Worm (Caenorhabditis elegans) whole organism, dauer: ENCODE data around the gene C17F4.2.

Experiments used
- unc-62 ChIP-seq: sonication (generic microtip); optimal IDR thresholded peaks from 2 replicates; lab custom pipeline; 2017; ENCODE audit warnings: missing biosample characterization, missing genetic modification reagents, missing genetic modification characterization

The C17F4.2 gene

DNA sequence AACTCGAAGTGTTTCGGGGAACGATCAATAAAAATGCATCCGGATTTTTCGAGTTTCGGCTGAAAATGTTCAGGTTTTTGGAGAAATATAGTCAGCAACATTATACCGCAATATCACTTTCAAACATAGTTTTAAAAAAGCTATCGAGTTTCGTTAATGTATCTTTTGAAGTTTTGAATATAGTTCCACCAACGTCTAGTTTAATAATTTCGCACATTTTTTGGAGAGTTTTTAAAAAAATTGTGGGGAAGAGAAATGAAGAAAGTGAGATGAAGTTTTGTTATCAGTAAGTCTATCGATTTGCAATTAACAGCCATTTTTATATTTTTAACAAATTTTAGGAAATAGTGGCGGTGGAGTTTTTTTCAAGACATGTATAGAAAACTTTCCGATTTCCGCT is 22.7 kb upstream of the C17F4.2 start, which contains the start of gene ZC239.17:
TSS of gene ZC239.17 (minus strand) at position 101 of the 400 bp plus-strand sequence.
- TF ChIP-seq unc-62 (GFP tag; lab: Kevin White, UChicago), result no peak

DNA sequence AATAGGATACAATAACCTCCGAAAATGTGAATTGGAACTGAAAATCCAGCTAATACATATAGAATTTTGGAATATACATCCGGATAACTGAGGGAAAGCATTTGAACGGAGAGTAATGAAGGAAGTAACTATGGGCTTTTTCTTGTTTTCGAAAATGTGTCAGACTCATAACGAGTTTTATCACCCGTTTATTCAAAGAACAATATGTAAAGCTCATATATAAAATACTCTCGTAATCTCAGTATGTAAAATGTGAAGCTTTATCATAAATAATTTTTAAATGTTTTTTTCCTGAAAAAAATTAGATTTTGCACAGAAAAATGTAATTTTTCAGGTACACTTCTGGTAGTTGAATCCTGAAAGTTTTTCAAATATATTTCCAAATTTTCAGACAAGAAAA is 18.0 kb upstream of the C17F4.2 start, which contains the start of gene srh-297:
TSS of gene srh-297 (minus strand) at position 101 of the 400 bp plus-strand sequence.
- no peak for TF ChIP-seq unc-62 (GFP tag; lab: Kevin White, UChicago)

DNA sequence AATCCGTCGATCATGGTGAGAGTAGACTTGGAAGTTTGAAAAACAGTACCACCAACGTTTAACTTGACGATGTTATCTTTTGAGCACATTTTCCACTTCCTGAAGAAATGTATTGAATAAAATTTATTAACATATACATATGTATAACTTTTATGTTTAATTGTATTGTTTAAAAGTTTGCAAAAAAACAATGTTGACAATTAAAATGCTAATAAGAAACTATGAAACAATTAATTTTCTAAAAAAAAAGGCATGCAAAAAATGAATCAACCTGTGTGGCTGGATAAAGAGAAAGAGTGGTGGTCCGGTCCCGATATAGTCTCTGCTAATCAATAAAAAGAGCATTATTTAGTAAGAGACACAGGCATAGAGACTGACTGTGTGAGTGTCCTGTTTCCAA is 13.7 kb upstream of the C17F4.2 start, which contains the start of gene C17F4.8:
TSS of gene C17F4.8 (minus strand) at position 101 of the 400 bp plus-strand sequence.
- TF ChIP-seq unc-62 (GFP tag; lab: Kevin White, UChicago), result no peak

DNA sequence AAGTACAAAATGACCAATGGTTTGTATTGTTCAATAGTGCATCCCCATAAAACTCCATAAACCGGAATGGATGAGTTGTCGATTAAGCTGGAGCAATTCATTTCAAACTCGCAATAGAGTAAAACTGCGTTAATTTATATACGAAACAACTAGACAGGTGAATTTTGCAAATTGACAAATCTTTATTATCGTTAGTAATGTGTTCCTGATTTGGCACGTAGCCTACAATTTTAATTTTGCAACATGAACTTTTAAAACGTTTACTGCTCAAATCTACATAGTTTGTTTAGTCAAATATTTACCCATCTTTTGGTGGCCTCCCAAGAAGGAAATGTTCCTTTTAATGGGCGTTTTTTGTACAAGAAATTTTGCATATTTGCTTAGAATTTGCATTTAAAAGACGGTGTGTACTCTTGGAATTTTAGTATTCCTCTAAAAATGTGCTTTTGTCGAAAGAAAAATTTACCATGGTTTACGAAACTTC is 11.4 kb upstream of the C17F4.2 start, which contains the start of the genes srz-67 and C17F4.11:
TSS of gene srz-67 (minus strand) at position 101 of the 484 bp plus-strand sequence.
TSS of gene C17F4.11 (plus strand) at position 434 of the 484 bp plus-strand sequence.
- no peak for TF ChIP-seq unc-62 (GFP tag; lab: Kevin White, UChicago)

DNA sequence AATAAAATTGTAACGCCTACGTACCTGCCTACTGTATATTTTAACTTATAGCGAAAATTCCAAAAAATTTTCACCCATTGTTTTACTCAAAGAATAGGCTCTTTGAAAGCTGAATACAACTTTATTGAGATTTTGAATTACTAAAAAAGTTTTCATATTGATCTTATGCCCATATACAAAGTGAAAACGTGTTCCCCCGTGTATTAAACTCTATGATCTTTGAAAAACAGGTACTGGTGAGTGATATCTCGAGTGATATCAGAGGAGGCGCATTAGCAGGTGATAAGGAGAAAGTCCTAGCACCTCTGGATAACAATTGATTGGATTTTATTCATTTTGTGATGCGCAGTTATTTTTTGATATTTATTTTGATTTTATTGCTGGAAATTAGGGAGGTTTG is 8.3 kb upstream of the C17F4.2 start, which contains the start of gene C17F4.3:
TSS of gene C17F4.3 (plus strand) at position 301 of the 400 bp plus-strand sequence.
- TF ChIP-seq unc-62 (GFP tag; lab: Kevin White, UChicago), result no peak

DNA sequence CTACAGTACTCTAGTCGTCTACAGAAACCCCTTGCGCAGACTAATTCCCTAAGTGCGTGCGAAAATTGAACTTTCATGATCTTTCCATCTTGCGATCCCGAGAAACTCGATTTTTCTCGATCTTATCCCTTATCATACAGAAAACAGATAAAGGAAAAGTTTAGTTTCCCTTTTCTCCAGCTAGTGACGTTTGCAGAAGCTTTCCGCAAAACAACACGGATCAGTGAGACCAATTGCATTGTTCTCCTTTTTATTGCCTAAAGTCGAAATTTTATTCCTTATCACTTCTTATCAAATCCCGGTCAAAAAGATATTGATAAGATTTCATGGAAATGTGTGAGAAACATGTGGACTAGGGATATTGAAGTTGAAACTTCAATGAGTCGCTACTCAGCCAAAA is 6.6 kb upstream of the C17F4.2 start:
- no peak for TF ChIP-seq unc-62 (GFP tag; lab: Kevin White, UChicago)

DNA sequence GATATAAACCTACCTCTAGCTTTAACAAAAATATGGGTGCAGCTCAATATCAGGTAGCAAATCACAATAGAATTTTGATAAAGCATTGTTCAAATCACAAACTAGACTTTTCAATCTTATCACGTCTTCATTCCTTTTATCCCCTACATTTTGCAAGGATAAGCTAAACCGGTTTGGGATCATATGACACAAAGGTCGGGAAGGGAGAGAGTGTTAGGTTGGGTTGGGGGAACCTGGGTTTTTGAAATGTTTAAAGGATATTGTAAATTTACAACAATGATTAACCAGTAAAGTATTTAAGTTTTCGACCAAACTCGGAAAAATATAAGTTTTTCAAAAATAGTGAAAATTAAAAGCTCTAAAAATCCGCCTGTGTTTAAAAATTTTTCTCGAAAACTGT is 4.4 kb upstream of the C17F4.2 start, which contains the start of gene C17F4.12:
TSS of gene C17F4.12 (minus strand) at position 101 of the 400 bp plus-strand sequence.
- no peak for TF ChIP-seq unc-62 (GFP tag; lab: Kevin White, UChicago)

DNA sequence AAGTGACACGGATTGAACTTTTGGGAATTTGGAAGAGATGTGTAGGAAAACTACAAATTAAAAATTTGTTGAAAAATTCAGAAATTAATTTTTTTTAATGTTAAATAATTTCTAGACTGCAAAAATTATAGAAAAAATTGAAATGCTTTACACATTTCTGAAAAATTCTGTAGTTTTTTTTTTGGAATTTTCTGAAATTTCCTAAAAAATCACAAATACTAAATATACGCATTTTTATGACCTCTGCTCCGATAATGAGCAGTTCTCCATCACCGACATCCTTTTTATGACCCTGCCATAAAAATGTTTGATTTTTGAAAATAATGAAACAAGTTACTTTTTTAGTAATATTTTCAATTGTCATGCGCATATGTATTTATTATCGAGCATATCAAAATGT is 3.7 kb upstream of the C17F4.2 start:
- no peak for TF ChIP-seq unc-62 (GFP tag; lab: Kevin White, UChicago)

DNA sequence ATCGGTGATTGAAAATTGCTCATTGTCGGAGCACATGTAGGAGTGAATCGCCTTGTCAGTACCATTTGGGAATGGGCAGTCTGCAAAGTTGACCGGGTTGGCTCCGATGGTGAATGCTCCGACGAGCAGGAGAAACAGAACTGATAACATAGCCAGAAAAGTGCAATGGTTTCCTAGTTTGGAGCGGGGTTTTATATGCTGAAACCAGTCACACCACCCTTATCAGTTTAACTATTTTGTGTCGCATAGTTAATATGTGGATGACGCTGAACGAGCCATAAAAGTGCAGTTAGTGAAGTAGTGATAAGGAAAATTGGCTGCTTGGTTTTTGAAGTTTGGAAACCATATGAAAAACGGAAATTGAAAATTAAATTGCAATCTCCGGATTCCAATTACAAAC is 2.6 kb upstream of the C17F4.2 start, which contains the start of gene C17F4.7:
TSS of gene C17F4.7 (minus strand) at position 180 of the 400 bp plus-strand sequence.
- TF ChIP-seq unc-62 (GFP tag; lab: Kevin White, UChicago), result no peak

DNA sequence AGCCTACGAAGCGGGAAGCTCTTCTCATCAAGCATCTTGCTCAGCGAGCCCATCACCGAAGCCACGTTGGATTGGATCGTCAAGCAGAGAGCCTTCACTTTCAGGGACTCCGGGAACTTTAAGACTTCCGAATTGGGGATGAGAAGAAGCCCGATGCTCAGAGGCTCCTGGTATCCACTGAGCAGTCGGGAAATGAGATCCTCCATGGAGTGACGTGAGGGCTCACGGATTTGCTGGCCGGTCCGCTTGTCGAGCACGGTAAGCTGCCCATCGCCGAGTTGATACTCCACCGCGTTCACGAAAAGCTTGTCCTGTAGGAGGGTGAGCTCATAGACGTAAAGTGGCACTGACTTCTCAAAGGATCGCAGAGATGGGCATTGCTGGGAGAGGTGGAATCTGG is 912 bp upstream of the C17F4.2 start:
- no peak for TF ChIP-seq unc-62 (GFP tag; lab: Kevin White, UChicago)

DNA sequence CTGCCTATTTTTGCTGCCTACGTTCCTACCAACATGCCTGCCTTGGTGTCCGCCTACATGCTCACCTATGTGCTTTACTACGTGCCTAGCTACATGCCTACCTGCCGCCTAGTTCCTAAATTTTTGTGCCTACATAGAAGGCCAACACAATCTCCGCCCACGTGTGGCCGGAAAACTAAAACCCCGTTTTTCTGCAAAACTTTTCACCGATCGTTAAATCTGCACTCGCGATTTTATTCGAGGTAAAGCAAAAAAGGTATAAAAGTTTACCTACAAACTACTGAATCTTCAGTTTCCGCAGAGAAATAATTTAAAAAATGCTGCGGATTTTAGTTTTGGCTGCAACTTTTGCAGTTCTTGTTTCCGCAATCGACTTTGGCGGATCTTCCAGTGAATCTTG is 938 bp downstream of the C17F4.2 start, which contains the start of gene clec-124:
TSS of gene clec-124 (plus strand) at position 301 of the 400 bp plus-strand sequence.
- no peak for TF ChIP-seq unc-62 (GFP tag; lab: Kevin White, UChicago)

DNA sequence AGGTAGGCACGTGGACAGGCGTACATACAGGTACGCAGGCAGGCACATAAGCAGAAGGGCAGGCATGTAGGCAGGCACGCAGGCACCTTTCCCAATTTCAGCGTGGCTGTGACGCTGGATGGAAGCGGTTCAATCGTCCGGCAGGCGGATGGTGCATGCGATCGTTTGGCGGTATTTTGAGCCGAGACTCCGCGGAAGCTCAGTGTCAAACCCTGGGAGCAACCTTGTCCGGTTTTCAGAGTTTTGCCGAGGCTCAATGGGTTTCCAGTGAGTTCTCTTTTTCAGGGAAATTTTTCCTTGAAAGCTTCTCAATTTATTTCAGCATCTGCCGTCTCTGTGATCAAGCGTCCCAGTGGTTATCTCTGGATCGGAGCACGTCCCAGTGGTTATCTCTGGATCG is 1.7 kb downstream of the C17F4.2 start:
- no peak for TF ChIP-seq unc-62 (GFP tag; lab: Kevin White, UChicago)

DNA sequence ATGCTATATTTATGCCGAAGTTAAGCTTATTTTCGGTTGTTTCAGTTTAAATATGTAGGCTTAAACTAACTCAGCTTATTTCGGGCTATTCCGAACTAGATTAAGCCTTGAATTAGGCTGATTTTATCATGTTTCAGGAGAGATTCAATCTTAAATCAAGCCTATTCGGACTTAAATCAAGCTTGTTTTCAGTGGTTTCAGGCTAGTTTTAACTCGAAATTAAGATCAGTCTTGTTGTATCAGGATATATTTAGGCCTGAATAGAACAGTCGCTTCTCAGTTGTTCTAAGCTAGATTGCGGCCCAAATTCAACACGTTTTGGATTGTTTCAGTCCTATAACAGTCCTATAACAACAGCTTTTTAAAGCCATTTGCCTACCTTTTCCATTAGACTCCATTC is 3.3 kb downstream of the C17F4.2 start:
- no peak for TF ChIP-seq unc-62 (GFP tag; lab: Kevin White, UChicago)

DNA sequence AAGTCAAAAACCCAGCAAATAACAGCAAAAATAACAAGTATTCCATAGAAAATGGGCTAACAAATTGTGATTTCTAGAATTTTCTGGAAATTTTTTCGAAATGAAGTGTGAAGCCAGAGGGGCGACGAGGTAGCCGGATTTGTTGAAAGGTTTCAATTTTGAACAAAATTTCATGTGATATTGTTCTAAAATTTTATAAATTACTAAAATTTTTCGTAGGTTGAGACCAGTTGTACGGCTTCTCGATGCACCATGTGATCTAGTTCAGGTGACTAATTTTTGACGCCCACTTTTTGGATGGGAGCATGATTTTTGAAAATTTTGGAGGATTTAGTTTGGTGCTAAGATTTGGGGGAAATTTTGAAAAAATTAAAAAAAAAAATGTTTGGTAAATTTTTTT is 10.8 kb downstream of the C17F4.2 start, which contains the start of gene gcy-19:
TSS of gene gcy-19 (minus strand) at position 101 of the 400 bp plus-strand sequence.
- TF ChIP-seq unc-62 (GFP tag; lab: Kevin White, UChicago), result no peak

DNA sequence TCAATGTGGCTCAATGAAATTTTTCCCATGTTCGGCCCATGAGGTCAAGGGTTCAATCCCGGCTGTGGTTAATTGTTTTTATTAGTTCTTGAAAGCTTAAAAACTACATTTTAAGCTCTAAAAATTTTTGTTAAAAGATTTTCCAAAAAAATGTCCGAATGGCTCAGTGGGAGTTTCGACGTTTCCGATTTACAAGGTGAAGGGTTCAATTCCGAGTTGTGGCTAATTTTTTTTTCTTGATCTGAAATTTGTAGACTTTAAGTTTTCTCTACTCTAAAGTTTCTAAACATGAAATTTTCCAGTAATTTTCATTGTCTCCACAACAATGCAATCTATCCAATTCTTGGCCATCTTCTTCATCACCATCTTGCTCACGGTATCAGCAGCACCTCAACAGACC is 14.0 kb downstream of the C17F4.2 start, which contains the start of gene F02E11.2:
TSS of gene F02E11.2 (plus strand) at position 301 of the 400 bp plus-strand sequence.
- no peak for TF ChIP-seq unc-62 (GFP tag; lab: Kevin White, UChicago)

DNA sequence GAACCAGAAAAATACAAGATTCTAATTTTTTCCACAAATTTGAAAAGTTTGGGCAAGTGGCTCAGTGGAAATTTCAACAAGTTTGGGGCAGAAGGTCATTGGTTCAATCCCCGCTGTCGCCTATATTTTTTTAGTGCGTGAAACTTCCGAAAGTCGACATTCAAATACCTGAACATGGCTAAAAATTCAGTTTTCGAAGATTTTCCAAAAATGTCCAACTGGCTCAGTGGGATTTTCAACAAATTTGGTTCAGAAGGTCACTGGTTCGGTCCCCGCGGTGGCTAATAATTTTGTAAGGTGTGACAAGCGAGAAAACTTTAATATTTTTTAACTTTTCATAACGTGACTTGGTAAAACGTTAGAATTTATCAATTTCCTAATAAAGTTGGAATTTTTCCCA is 16.2 kb downstream of the C17F4.2 start:
- TF ChIP-seq unc-62 (GFP tag; lab: Kevin White, UChicago), result no peak

DNA sequence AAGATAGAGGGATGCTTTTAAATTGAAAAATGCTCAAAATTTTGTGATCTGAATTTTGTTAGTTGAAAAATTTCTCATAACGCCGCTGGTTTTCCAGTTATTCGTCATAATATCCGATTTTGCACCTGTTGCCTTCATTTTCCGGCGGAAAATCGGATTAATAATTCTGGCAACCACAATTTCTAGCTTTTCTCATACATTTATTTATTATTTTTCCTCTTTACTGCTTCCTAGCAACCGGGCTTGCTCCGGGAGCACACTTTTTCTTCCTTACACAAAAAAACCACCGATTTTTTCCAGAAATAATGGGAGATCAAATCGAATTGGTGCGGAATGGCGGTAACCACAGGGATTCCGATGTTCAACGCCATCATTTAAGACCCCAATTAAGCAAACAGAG is 18.9 kb downstream of the C17F4.2 start, which contains the start of gene F02E11.7:
TSS of gene F02E11.7 (plus strand) at position 301 of the 400 bp plus-strand sequence.
- TF ChIP-seq unc-62 (GFP tag; lab: Kevin White, UChicago), result no peak
